Worm (Caenorhabditis elegans): Measurements from ENCODE around the gene C04A11.5.

- no peak for TF ChIP-seq ceh-36 (tag; optimal IDR thresholded peaks at IDR 0.05)
- TF ChIP-seq sea-1 (GFP tag; conservative IDR thresholded peaks at IDR 0.05), result no peak
- no peak for TF ChIP-seq flt-1 (GFP tag; IDR thresholded peaks at IDR 0.05)
- TF ChIP-seq B0310.2 (tag; optimal IDR thresholded peaks at IDR 0.05), result no peak
- no peak for TF ChIP-seq F13C5.2 (tag; optimal IDR thresholded peaks at IDR 0.05)
- no peak for TF ChIP-seq pes-1 (GFP tag; IDR thresholded peaks at IDR 0.05)
- TF ChIP-seq ama-1 (optimal IDR thresholded peaks at IDR 0.05), result no peak
- TF ChIP-seq tbx-37 (GFP tag; conservative IDR thresholded peaks at IDR 0.05), result no peak
- no peak for TF ChIP-seq ets-7 (tag; optimal IDR thresholded peaks at IDR 0.05)
- TF ChIP-seq tra-4 (tag; optimal IDR thresholded peaks at IDR 0.05), result no peak
- TF ChIP-seq tbx-11 (GFP tag; IDR thresholded peaks at IDR 0.05), result no peak
These were observed 42.2 kb downstream of the C04A11.5 start, which contains the start of gene K02D3.1 for ce11 chrX:13706607-13707006.
